Worm (Caenorhabditis elegans) whole organism, L4/young adult: ENCODE measurements around the gene str-131.

Source experiments
- W03F9.2 ChIP-seq: fragments of 150-350 bp; optimal IDR thresholded peaks from 2 replicates; lab custom pipeline; 2014; ENCODE audit warnings: missing biosample characterization, missing genetic modification characterization
- dao-5 ChIP-seq: sonication (generic microtip); optimal IDR thresholded peaks from 2 replicates; lab custom pipeline; 2016; ENCODE audit warnings: missing genotype, missing genetic modification characterization, moderate library complexity, missing compliant biosample characterization
- him-1 ChIP-seq: sonication (generic microtip); optimal IDR thresholded peaks from 2 replicates; lab custom pipeline; 2016; ENCODE audit warnings: missing genotype, missing genetic modification reagents, missing genetic modification characterization, missing compliant biosample characterization

The str-131 gene

DNA sequence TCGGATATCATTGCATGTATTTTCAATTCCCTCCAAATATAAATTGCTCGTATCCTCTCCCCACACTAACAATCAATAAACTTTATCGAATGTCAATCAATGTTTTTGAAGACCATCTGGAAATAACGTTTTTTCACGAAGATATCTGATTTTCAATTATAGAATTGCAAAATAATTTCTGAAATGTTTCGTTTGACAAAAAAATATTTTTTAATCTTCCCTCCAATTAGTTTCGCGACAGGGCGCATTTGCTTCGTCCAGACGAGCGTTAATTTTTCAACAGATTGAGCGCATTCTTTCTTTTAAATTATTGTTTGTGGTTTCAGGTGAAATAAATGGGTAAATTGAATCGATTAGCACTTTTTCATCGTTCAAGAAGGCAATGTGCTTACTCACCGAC is 50.4 kb downstream of the str-131 start, which contains the start of gene vars-1:
Gene vars-1 (plus strand): TSS at position 291 of the 400 bp plus-strand sequence.
- TF ChIP-seq dao-5 (tag; lab: Kevin White, UChicago): no peak
- no peak for TF ChIP-seq him-1 (tag; lab: Kevin White, UChicago)
- TF ChIP-seq W03F9.2 (tag; lab: Kevin White, UChicago): no peak
